Fruit fly (Drosophila melanogaster): ENCODE results near the gene Lamtor4.

dm6 chr3L:3851048-3851447 is 45.7 kb upstream of the Lamtor4 start:
- TF ChIP-seq dsf (GFP tag; optimal IDR thresholded peaks at IDR 0.05; ENCODE audit: borderline replicate concordance) = no peak
- no peak for TF ChIP-seq dl (GFP tag; optimal IDR thresholded peaks at IDR 0.05; ENCODE audit: insufficient read depth in 1 of 2, partially characterized antibody in 2 of 2)
- no peak for TF ChIP-seq Sp1 (GFP tag; optimal IDR thresholded peaks at IDR 0.05)
- no peak for TF ChIP-seq h (GFP tag; optimal IDR thresholded peaks at IDR 0.05)
- no peak for TF ChIP-seq pan (optimal IDR thresholded peaks at IDR 0.05)
- no peak for TF ChIP-seq Dif (GFP tag; optimal IDR thresholded peaks at IDR 0.05; ENCODE audit: partially characterized antibody)
- TF ChIP-seq Dfd (GFP tag; optimal IDR thresholded peaks at IDR 0.05) = no peak
- TF ChIP-seq woc (GFP tag; optimal IDR thresholded peaks at IDR 0.05) = no peak

Measured in whole organism, wandering third instar larva.